Fruit fly (Drosophila melanogaster): ENCODE results near the gene CG11693.
A peak's percentile ranks its signal among the peaks of the same experiment; 100 is the strongest.

Gene CG11693

dm6 chr3R:8308515-8308959 lies 2.0 kb downstream of the CG11693 start, which contains the start of gene tex:
Gene tex (minus strand): TSS chr3R:8308645.
- peak in 1 of 2 experiments; percentile 52 for TF ChIP-seq Trl (optimal IDR thresholded peaks at IDR 0.05)
- TF ChIP-seq Trl (GFP tag; optimal IDR thresholded peaks at IDR 0.05), result peak; percentile 50
- no peak for TF ChIP-seq TFAM (GFP tag; optimal IDR thresholded peaks at IDR 0.05)
- TF ChIP-seq fd102C (GFP tag; optimal IDR thresholded peaks at IDR 0.05), result peak; percentile 1
- TF ChIP-seq CG30403 (GFP tag; optimal IDR thresholded peaks at IDR 0.05), result no peak
- TF ChIP-seq CG15514 (GFP tag; optimal IDR thresholded peaks at IDR 0.05), result peak; percentile 56
- TF ChIP-seq psq (GFP tag; optimal IDR thresholded peaks at IDR 0.05), result no peak
- TF ChIP-seq Xrp1 (GFP tag; IDR thresholded peaks at IDR 0.05), result peak; percentile 49; the same call in 1 of the 2 replicates
- TF ChIP-seq ci (GFP tag; IDR thresholded peaks at IDR 0.05), result peak; percentile 65; the same call in 2 of the 3 replicates
- no peak for TF ChIP-seq odd (GFP tag; optimal IDR thresholded peaks at IDR 0.05)
- TF ChIP-seq gsb-n (tag; optimal IDR thresholded peaks at IDR 0.05), result no peak
- TF ChIP-seq btn (GFP tag; optimal IDR thresholded peaks at IDR 0.05), result no peak
- TF ChIP-seq D (optimal IDR thresholded peaks at IDR 0.05), result no peak
- TF ChIP-seq D (GFP tag; optimal IDR thresholded peaks at IDR 0.05), result peak; percentile 62
- peak; percentile 78 for TF ChIP-seq CG6254 (GFP tag; optimal IDR thresholded peaks at IDR 0.05)
- peak in 1 of 2 experiments; percentile 76 for TF ChIP-seq Pdp1 (GFP tag; optimal IDR thresholded peaks at IDR 0.05)
- no peak for TF ChIP-seq Doc3 (GFP tag; IDR thresholded peaks at IDR 0.05; ENCODE audit: partially characterized antibody)
- TF ChIP-seq dm (GFP tag; optimal IDR thresholded peaks at IDR 0.05), result no peak
- no peak for TF ChIP-seq CG2199 (GFP tag; IDR thresholded peaks at IDR 0.05)
- TF ChIP-seq CG17328 (GFP tag; IDR thresholded peaks at IDR 0.05), result no peak
- peak in 1 of 2 experiments; percentile 16 for TF ChIP-seq tll (GFP tag; optimal IDR thresholded peaks at IDR 0.05)
- TF ChIP-seq gcm (GFP tag; optimal IDR thresholded peaks at IDR 0.05), result peak; percentile 57
- no peak for TF ChIP-seq tx (GFP tag; optimal IDR thresholded peaks at IDR 0.05)
- no peak for TF ChIP-seq C15 (GFP tag; IDR thresholded peaks at IDR 0.05)
- peak; percentile 62; the same call in 3 of the 4 replicates for TF ChIP-seq Dll (GFP tag; IDR thresholded peaks at IDR 0.05; ENCODE audit: partially characterized antibody)
- peak; percentile 19 for TF ChIP-seq CG8388 (GFP tag; optimal IDR thresholded peaks at IDR 0.05)
- TF ChIP-seq lov (optimal IDR thresholded peaks at IDR 0.05), result no peak
- TF ChIP-seq lov (GFP tag; IDR thresholded peaks at IDR 0.05), result no peak
- no peak for TF ChIP-seq CG4360 (GFP tag; IDR thresholded peaks at IDR 0.05)
- TF ChIP-seq Abd-B (GFP tag; optimal IDR thresholded peaks at IDR 0.05), result no peak
- TF ChIP-seq CG6791 (GFP tag; IDR thresholded peaks at IDR 0.05; ENCODE audit: partially characterized antibody), result no peak
- peak; percentile 94 for TF ChIP-seq sens (GFP tag)
- no peak for TF ChIP-seq CG34224 (GFP tag; IDR thresholded peaks at IDR 0.05; ENCODE audit: partially characterized antibody)
- no peak for TF ChIP-seq Sox100B (GFP tag; optimal IDR thresholded peaks at IDR 0.05)
- peak; percentile 22 for TF ChIP-seq sd (tag; optimal IDR thresholded peaks at IDR 0.05)
- TF ChIP-seq CG7556 (GFP tag; optimal IDR thresholded peaks at IDR 0.05), result no peak
- TF ChIP-seq ara (GFP tag; IDR thresholded peaks at IDR 0.05), result peak; percentile 61
- TF ChIP-seq CG11398 (GFP tag; optimal IDR thresholded peaks at IDR 0.05), result no peak
- peak; percentile 18 for TF ChIP-seq Fer3 (tag; optimal IDR thresholded peaks at IDR 0.05)
- peak; percentile 81 for TF ChIP-seq fd64A (GFP tag; optimal IDR thresholded peaks at IDR 0.05)
- no peak for TF ChIP-seq bowl (GFP tag; IDR thresholded peaks at IDR 0.05)
- no peak for TF ChIP-seq zfh2 (GFP tag; optimal IDR thresholded peaks at IDR 0.05)
- peak; percentile 59 for TF ChIP-seq Myb (GFP tag; optimal IDR thresholded peaks at IDR 0.05)
- no peak for TF ChIP-seq mld (GFP tag; IDR thresholded peaks at IDR 0.05; ENCODE audit: partially characterized antibody)
- TF ChIP-seq Blimp-1 (GFP tag; optimal IDR thresholded peaks at IDR 0.05), result peak; percentile 67
- no peak for TF ChIP-seq CG6854 (GFP tag; optimal IDR thresholded peaks at IDR 0.05)
- no peak for TF ChIP-seq Dbx (GFP tag; IDR thresholded peaks at IDR 0.05)
- peak; percentile 14 for TF ChIP-seq CG17912 (GFP tag; optimal IDR thresholded peaks at IDR 0.05)
- 0 out of 3 replicates have a peak, but pooled peaks have one; percentile 12 for TF ChIP-seq sr (GFP tag; IDR thresholded peaks at IDR 0.05)
- peak in 1 of 2 experiments; percentile 80 for TF ChIP-seq Eip74EF (GFP tag; optimal IDR thresholded peaks at IDR 0.05)
- TF ChIP-seq CG10959 (GFP tag; IDR thresholded peaks at IDR 0.05), result no peak

Measured in whole organism, embryonic.